Worm (Caenorhabditis elegans): ENCODE results near the gene M57.1.

The M57.1 gene

ce11 chrIV:3548315-3548714 is 16.0 kb downstream of the M57.1 start:
- no peak for TF ChIP-seq lsy-2 (tag; optimal IDR thresholded peaks at IDR 0.05)
- no peak for TF ChIP-seq zag-1 (tag; optimal IDR thresholded peaks at IDR 0.05)
- peak in 1 of 3 experiments; percentile 12 for TF ChIP-seq dpl-1 (GFP tag; optimal IDR thresholded peaks at IDR 0.05)
- TF ChIP-seq fkh-4 (tag; optimal IDR thresholded peaks at IDR 0.05; ENCODE audit: borderline replicate concordance): no peak
- no peak for TF ChIP-seq nhr-11 (tag; optimal IDR thresholded peaks at IDR 0.05)
- peak in 1 of 2 experiments; percentile 32 for TF ChIP-seq efl-1 (optimal IDR thresholded peaks at IDR 0.05)
- TF ChIP-seq efl-1 (GFP tag; optimal IDR thresholded peaks at IDR 0.05 in 1 of 2): peak in 1 of 2 experiments; percentile 86
- no peak for TF ChIP-seq rnt-1 (tag; optimal IDR thresholded peaks at IDR 0.05)
- TF ChIP-seq lir-3 (tag; optimal IDR thresholded peaks at IDR 0.05; ENCODE audit: poor library complexity): no peak
- no peak for TF ChIP-seq nhr-76 (tag; optimal IDR thresholded peaks at IDR 0.05)
- TF ChIP-seq mef-2 (tag; optimal IDR thresholded peaks at IDR 0.05): no peak
- no peak for TF ChIP-seq ces-1 (GFP tag; optimal IDR thresholded peaks at IDR 0.05)
- TF ChIP-seq fkh-10 (GFP tag; optimal IDR thresholded peaks at IDR 0.05): no peak
- peak in 1 of 2 experiments; percentile 48 for TF ChIP-seq lin-35 (GFP tag; optimal IDR thresholded peaks at IDR 0.05)
- TF ChIP-seq nhr-90 (tag; optimal IDR thresholded peaks at IDR 0.05; ENCODE audit: poor library complexity): peak; percentile 52
- TF ChIP-seq ceh-88 (GFP tag; IDR thresholded peaks at IDR 0.05): no peak
- no peak for TF ChIP-seq mdl-1 (tag; optimal IDR thresholded peaks at IDR 0.05)
- peak; percentile 64 for TF ChIP-seq elt-2 (tag; optimal IDR thresholded peaks at IDR 0.05)
- TF ChIP-seq F16B12.6 (tag; optimal IDR thresholded peaks at IDR 0.05): no peak
- no peak for TF ChIP-seq nhr-85 (tag)
- no peak for TF ChIP-seq efl-3 (GFP tag; optimal IDR thresholded peaks at IDR 0.05)
- TF ChIP-seq fkh-8 (tag; optimal IDR thresholded peaks at IDR 0.05): no peak
- no peak for TF ChIP-seq nhr-77 (tag; optimal IDR thresholded peaks at IDR 0.05)
- TF ChIP-seq snu-23 (GFP tag; optimal IDR thresholded peaks at IDR 0.05): no peak
- no peak for TF ChIP-seq irx-1 (tag; optimal IDR thresholded peaks at IDR 0.05)
- TF ChIP-seq nhr-71 (tag; optimal IDR thresholded peaks at IDR 0.05): peak; percentile 32
- TF ChIP-seq lin-15B (tag; optimal IDR thresholded peaks at IDR 0.05): no peak

DNA sequence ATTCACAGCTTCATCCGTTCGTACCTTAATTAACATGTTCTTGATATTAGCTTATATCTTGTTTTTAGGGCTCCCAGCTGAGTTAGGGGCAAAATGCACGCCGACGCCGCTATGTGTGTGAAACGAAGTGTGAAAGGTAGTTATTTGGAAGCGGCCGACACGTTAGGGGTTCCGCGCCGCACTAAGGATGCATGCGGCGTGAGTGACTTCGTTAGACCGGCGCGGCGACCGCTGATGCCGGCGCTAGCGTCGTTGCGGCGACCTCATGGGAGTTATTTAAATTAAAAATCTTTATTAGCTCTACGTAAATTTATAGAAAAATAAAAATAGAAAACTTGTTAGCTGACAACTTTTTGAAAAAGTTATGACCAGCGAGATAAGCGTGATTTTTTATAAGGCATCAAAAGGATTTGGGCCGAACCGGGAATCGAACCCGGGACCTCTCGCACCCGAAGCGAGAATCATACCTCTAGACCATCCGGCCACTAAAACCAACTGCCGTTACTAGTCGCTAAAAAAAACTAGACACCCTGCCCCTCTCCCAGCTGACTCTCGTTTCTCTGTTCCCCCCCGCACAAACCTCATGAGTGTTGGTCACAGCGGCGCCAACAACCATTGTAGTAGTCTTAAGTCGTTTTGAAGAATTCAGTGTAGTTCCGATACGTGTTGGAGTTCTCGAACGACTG is 19.7 kb downstream of the M57.1 start:
- TF ChIP-seq fkh-8 (tag; optimal IDR thresholded peaks at IDR 0.05) (peak; percentile 36), unc-86 (tag; optimal IDR thresholded peaks at IDR 0.05) (peak; percentile 39), ztf-11 (tag; optimal IDR thresholded peaks at IDR 0.05) (peak in 1 of 2 experiments; percentile 20), nhr-84 (tag; optimal IDR thresholded peaks at IDR 0.05) (no peak), sox-4 (tag; optimal IDR thresholded peaks at IDR 0.05) (peak; percentile 13), egl-27 (tag; optimal IDR thresholded peaks at IDR 0.05) (no peak), ceh-8 (GFP tag; optimal IDR thresholded peaks at IDR 0.05) (no peak), unc-130 (tag; optimal IDR thresholded peaks at IDR 0.05) (peak; percentile 67), pax-3 (tag; optimal IDR thresholded peaks at IDR 0.05) (peak; percentile 27), unc-30 (tag; optimal IDR thresholded peaks at IDR 0.05) (no peak), mab-9 (GFP tag; IDR thresholded peaks at IDR 0.05) (no peak), nhr-71 (tag; optimal IDR thresholded peaks at IDR 0.05) (peak; percentile 72), lin-35 (GFP tag; optimal IDR thresholded peaks at IDR 0.05) (peak; percentile 51 to 56), fkh-10 (GFP tag; optimal IDR thresholded peaks at IDR 0.05) (peak; percentile 16), nhr-90 (tag; optimal IDR thresholded peaks at IDR 0.05; ENCODE audit: poor library complexity) (peak; percentile 70), lir-3 (tag; optimal IDR thresholded peaks at IDR 0.05; ENCODE audit: poor library complexity) (no peak), ets-5 (GFP tag; IDR thresholded peaks at IDR 0.05) (no peak), dsc-1 (tag; optimal IDR thresholded peaks at IDR 0.05) (peak; percentile 62), sup-37 (GFP tag; optimal IDR thresholded peaks at IDR 0.05) (no peak), nhr-20 (tag; optimal IDR thresholded peaks at IDR 0.05) (peak; percentile 53), unc-98 (GFP tag; IDR thresholded peaks at IDR 0.05) (no peak), jun-1 (tag; optimal IDR thresholded peaks at IDR 0.05) (peak; percentile 57), efl-1 (optimal IDR thresholded peaks at IDR 0.05) (peak; percentile 24 to 46), efl-1 (GFP tag; optimal IDR thresholded peaks at IDR 0.05 in 1 of 2) (peak; percentile 45 to 93), egl-13 (tag; optimal IDR thresholded peaks at IDR 0.05) (peak; percentile 26), lin-14 (GFP tag; optimal IDR thresholded peaks at IDR 0.05) (peak; percentile 55), ztf-4 (tag; optimal IDR thresholded peaks at IDR 0.05) (no peak), fos-1 (tag; optimal IDR thresholded peaks at IDR 0.05) (peak; percentile 51), snpc-4 (tag; optimal IDR thresholded peaks at IDR 0.05) (peak; percentile 42), ceh-63 (GFP tag; optimal IDR thresholded peaks at IDR 0.05) (no peak), hlh-4 (tag; optimal IDR thresholded peaks at IDR 0.05) (no peak)
